Fruit fly (Drosophila melanogaster): Measurements from ENCODE around the gene CG9926.

Gene CG9926

DNA sequence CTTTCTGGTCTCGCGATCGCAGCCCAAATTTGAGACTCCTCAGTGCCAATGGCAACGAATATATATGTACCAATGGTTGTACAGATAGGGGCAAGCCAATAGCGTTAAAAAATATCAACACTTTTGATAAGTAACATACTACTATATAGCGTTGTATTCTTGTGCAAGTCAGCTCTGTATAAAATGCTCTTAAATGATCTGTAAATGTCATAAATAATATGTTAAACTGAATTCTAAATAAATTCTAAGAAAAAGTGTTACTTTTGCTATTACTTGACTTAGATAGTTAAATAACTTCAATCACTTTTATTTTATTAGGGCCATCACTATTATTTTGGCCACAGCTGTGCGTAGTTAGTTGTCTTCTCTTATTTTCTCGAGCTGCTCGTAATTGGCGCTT, 16.3 kb downstream of the CG9926 start:
- peak; percentile 71 for TF ChIP-seq CG8632 (GFP tag; optimal IDR thresholded peaks at IDR 0.05)
- TF ChIP-seq CG11762 (GFP tag; optimal IDR thresholded peaks at IDR 0.05; ENCODE audit: insufficient read depth) = no peak
- peak; percentile 24 for TF ChIP-seq Sox15 (GFP tag; optimal IDR thresholded peaks at IDR 0.05)
- TF ChIP-seq Gug (GFP tag; IDR thresholded peaks at IDR 0.05) = no peak
- TF ChIP-seq CG8319 (GFP tag; optimal IDR thresholded peaks at IDR 0.05) = peak; percentile 35
- TF ChIP-seq CG3919 (GFP tag; optimal IDR thresholded peaks at IDR 0.05) = peak; percentile 49
- peak; percentile 53 for TF ChIP-seq CG32006 (GFP tag; optimal IDR thresholded peaks at IDR 0.05)
- TF ChIP-seq fd85E (GFP tag; optimal IDR thresholded peaks at IDR 0.05) = no peak
- no peak for TF ChIP-seq spab (GFP tag; optimal IDR thresholded peaks at IDR 0.05)
- TF ChIP-seq svp (GFP tag) = peak; percentile 89
- TF ChIP-seq OdsH (GFP tag; optimal IDR thresholded peaks at IDR 0.05) = peak; percentile 66
- no peak for TF ChIP-seq fkh (GFP tag; optimal IDR thresholded peaks at IDR 0.05)
- TF ChIP-seq achi (GFP tag; optimal IDR thresholded peaks at IDR 0.05) = peak; percentile 70
- no peak for TF ChIP-seq Lpt (GFP tag; optimal IDR thresholded peaks at IDR 0.05)
- peak; percentile 36 for TF ChIP-seq CG10631 (GFP tag; optimal IDR thresholded peaks at IDR 0.05)
- TF ChIP-seq CG3032 (tag; optimal IDR thresholded peaks at IDR 0.05) = peak; percentile 37
- TF ChIP-seq CG6792 (GFP tag; optimal IDR thresholded peaks at IDR 0.05) = peak; percentile 63
- TF ChIP-seq CG9139 (GFP tag; optimal IDR thresholded peaks at IDR 0.05) = no peak
- TF ChIP-seq vri (GFP tag; optimal IDR thresholded peaks at IDR 0.05) = peak; percentile 38
- peak; percentile 53 for TF ChIP-seq CG31627 (GFP tag; optimal IDR thresholded peaks at IDR 0.05)
- no peak for TF ChIP-seq Eip93F (GFP tag; optimal IDR thresholded peaks at IDR 0.05)
- 0 out of 3 replicates have a peak, but pooled peaks have one; percentile 30 for TF ChIP-seq CG6163 (GFP tag; IDR thresholded peaks at IDR 0.05)
- peak; percentile 77 for TF ChIP-seq esn (GFP tag; optimal IDR thresholded peaks at IDR 0.05)
- TF ChIP-seq ss (GFP tag; optimal IDR thresholded peaks at IDR 0.05) = peak in 1 of 2 experiments; percentile 54
- no peak for TF ChIP-seq CG1621 (tag; optimal IDR thresholded peaks at IDR 0.05)
- no peak for TF ChIP-seq cyc (GFP tag; optimal IDR thresholded peaks at IDR 0.05)
- peak; percentile 10 for TF ChIP-seq CG11902 (GFP tag; optimal IDR thresholded peaks at IDR 0.05)
- peak; percentile 95 for TF ChIP-seq Eip78C (GFP tag)
- TF ChIP-seq CG8119 (GFP tag; IDR thresholded peaks at IDR 0.05) = peak; percentile 46; the same call in 2 of the 3 replicates
- peak in 1 of 2 experiments; percentile 31 for TF ChIP-seq salr (GFP tag; optimal IDR thresholded peaks at IDR 0.05)
- peak; percentile 72 for TF ChIP-seq Sox102F (GFP tag; optimal IDR thresholded peaks at IDR 0.05)
- TF ChIP-seq Hr4 (GFP tag; optimal IDR thresholded peaks at IDR 0.05) = peak; percentile 34
- peak; percentile 26 for TF ChIP-seq CG6808 (GFP tag; optimal IDR thresholded peaks at IDR 0.05)
- peak; percentile 69 for TF ChIP-seq Smox (GFP tag; optimal IDR thresholded peaks at IDR 0.05)
- TF ChIP-seq Ets21C (GFP tag; optimal IDR thresholded peaks at IDR 0.05) = peak; percentile 41
- TF ChIP-seq Sox14 (GFP tag; optimal IDR thresholded peaks at IDR 0.05) = peak; percentile 54
- TF ChIP-seq topi (GFP tag; optimal IDR thresholded peaks at IDR 0.05) = peak; percentile 67
- TF ChIP-seq dsx (GFP tag; optimal IDR thresholded peaks at IDR 0.05; ENCODE audit: poor library complexity, severe bottlenecking) = peak; percentile 44
- TF ChIP-seq fd59A (GFP tag; optimal IDR thresholded peaks at IDR 0.05) = peak; percentile 24
- peak; percentile 68 for TF ChIP-seq pdm3 (GFP tag; optimal IDR thresholded peaks at IDR 0.05)
- peak; percentile 67 for TF ChIP-seq lz (GFP tag; optimal IDR thresholded peaks at IDR 0.05)
- no peak for TF ChIP-seq Hr38 (GFP tag; optimal IDR thresholded peaks at IDR 0.05)
- TF ChIP-seq CG6276 (GFP tag; optimal IDR thresholded peaks at IDR 0.05) = no peak
- TF ChIP-seq eg (GFP tag; IDR thresholded peaks at IDR 0.05) = no peak
- no peak for TF ChIP-seq CG4318 (GFP tag; optimal IDR thresholded peaks at IDR 0.05)
- TF ChIP-seq acj6 (GFP tag; optimal IDR thresholded peaks at IDR 0.05) = peak; percentile 60
- no peak for TF ChIP-seq CG11294 (GFP tag; IDR thresholded peaks at IDR 0.05)
- TF ChIP-seq net (GFP tag; optimal IDR thresholded peaks at IDR 0.05) = peak; percentile 52
- no peak for TF ChIP-seq Blimp-1 (GFP tag; optimal IDR thresholded peaks at IDR 0.05)
- TF ChIP-seq Hr39 (GFP tag; optimal IDR thresholded peaks at IDR 0.05) = peak; percentile 57
- TF ChIP-seq CG10669 (GFP tag; optimal IDR thresholded peaks at IDR 0.05) = peak; percentile 3
- TF ChIP-seq Met (GFP tag; optimal IDR thresholded peaks at IDR 0.05) = peak; percentile 72

Measured in whole organism, prepupa.